Fruit fly (Drosophila melanogaster) whole organism, wandering third instar larva: ENCODE data around the gene CG5880.
A peak's percentile ranks its signal among the peaks of the same experiment; 100 is the strongest.

Experiments used
- Abd-B ChIP-seq: fragments of >200 bp; optimal IDR thresholded peaks from 2 replicates; lab custom pipeline; 2017; ENCODE audit warnings: missing biosample characterization, missing genetic modification characterization
- CG9705 ChIP-seq: fragments of 200-800 bp; sonication (Bioruptor generic); optimal IDR thresholded peaks from 2 replicates; lab custom pipeline; 2018; ENCODE audit warnings: missing biosample characterization, mild to moderate bottlenecking, missing genetic modification characterization
- CrebA ChIP-seq: fragments of 200-800 bp; sonication (Bioruptor generic); optimal IDR thresholded peaks from 2 replicates; lab custom pipeline; 2016; ENCODE audit warnings: missing biosample characterization, mild to moderate bottlenecking, missing genetic modification characterization, borderline replicate concordance
- Dfd ChIP-seq: fragments of >200 bp; optimal IDR thresholded peaks from 2 replicates; lab custom pipeline; 2017; ENCODE audit warnings: missing biosample characterization, missing genetic modification characterization
- Dif ChIP-seq: fragments of 200-275, 200-300 bp; sonication (Bioruptor generic); optimal IDR thresholded peaks from 2 replicates; lab custom pipeline; 2018; ENCODE audit warnings: missing biosample characterization, missing genetic modification characterization; ENCODE audit not compliant: partially characterized antibody
- GATAd ChIP-seq: sonication (Bioruptor generic); optimal IDR thresholded peaks from 2 replicates; lab custom pipeline; 2016; ENCODE audit warnings: missing biosample characterization, missing genetic modification characterization
- HLH106 ChIP-seq: fragments of 200-800 bp; optimal IDR thresholded peaks from 3 replicates; lab custom pipeline; 2019; ENCODE audit warnings: missing biosample characterization, mild to moderate bottlenecking, missing genetic modification characterization, moderate library complexity
- Hnf4 ChIP-seq: fragments of 200-800 bp; sonication (Bioruptor generic); optimal IDR thresholded peaks from 2 replicates; lab custom pipeline; 2016; ENCODE audit warnings: missing biosample characterization, mild to moderate bottlenecking, missing genetic modification characterization
- Hr78 ChIP-seq: fragments of >200 bp; optimal IDR thresholded peaks from 2 replicates; lab custom pipeline; 2017; ENCODE audit warnings: missing biosample characterization, missing genetic modification characterization
- Hr83 ChIP-seq: fragments of 200-300 bp; sonication (Bioruptor generic); optimal IDR thresholded peaks from 2 replicates; lab custom pipeline; 2016; ENCODE audit warnings: missing biosample characterization, mild to moderate bottlenecking, missing genetic modification characterization, moderate library complexity; ENCODE audit not compliant: poor library complexity, severe bottlenecking
- Jra ChIP-seq: sonication (Bioruptor generic); optimal IDR thresholded peaks from 2 replicates; lab custom pipeline; 2016; ENCODE audit warnings: missing biosample characterization, missing genetic modification characterization
- Mio ChIP-seq: sonication (Bioruptor generic); optimal IDR thresholded peaks from 2 replicates; lab custom pipeline; 2016; ENCODE audit warnings: missing biosample characterization, missing genetic modification characterization
- Myc ChIP-seq: fragments of >200 bp; optimal IDR thresholded peaks from 2 replicates; lab custom pipeline; 2017
- N ChIP-seq: fragments of >200 bp; optimal IDR thresholded peaks from 2 replicates; lab custom pipeline; 2018; ENCODE audit warnings: missing biosample characterization, missing external identifiers, missing genetic modification characterization
- OdsH ChIP-seq: fragments of 200-800 bp; sonication (Bioruptor generic); optimal IDR thresholded peaks from 2 replicates; lab custom pipeline; 2016; ENCODE audit warnings: missing biosample characterization, mild to moderate bottlenecking, missing genetic modification characterization
- Rel ChIP-seq, 2 experiments: fragments of 200-800 bp; sonication (Bioruptor generic) in 1 of 2; optimal IDR thresholded peaks; 2 replicates in 1 of 2; 3 replicates in 1 of 2; lab custom pipeline; 2016 to 2019; ENCODE audit warnings: mild to moderate bottlenecking in 2 of 2, missing biosample characterization in 2 of 2, missing genetic modification characterization in 2 of 2, moderate library complexity in 1 of 2
- Sp1 ChIP-seq: fragments of 200-800 bp; sonication (Bioruptor generic); optimal IDR thresholded peaks from 3 replicates; lab custom pipeline; 2019; ENCODE audit warnings: missing biosample characterization, mild to moderate bottlenecking, missing genetic modification characterization, moderate library complexity
- br ChIP-seq: fragments of 200-800 bp; sonication (Bioruptor generic); optimal IDR thresholded peaks from 2 replicates; lab custom pipeline; 2016; ENCODE audit warnings: missing biosample characterization, missing genetic modification characterization
- brk ChIP-seq: fragments of 200-800 bp; sonication (Bioruptor generic); optimal IDR thresholded peaks from 2 replicates; lab custom pipeline; 2016; ENCODE audit warnings: missing biosample characterization, mild to moderate bottlenecking, missing genetic modification characterization
- dl ChIP-seq, 2 experiments: fragments of 175-275, 200-275 bp in 1 of 2; fragments of 200-275 bp in 1 of 2; sonication (Bioruptor generic); optimal IDR thresholded peaks; lab custom pipeline; 2018; ENCODE audit warnings: mild to moderate bottlenecking in 2 of 2, missing biosample characterization in 2 of 2, missing genetic modification characterization in 2 of 2, moderate library complexity in 2 of 2; ENCODE audit not compliant: partially characterized antibody in 2 of 2, insufficient read depth in 1 of 2
- dmrt93B ChIP-seq: fragments of 200-800 bp; sonication (Bioruptor generic); optimal IDR thresholded peaks from 2 replicates; lab custom pipeline; 2018; ENCODE audit warnings: missing biosample characterization, mild to moderate bottlenecking, missing genetic modification characterization
- dsf ChIP-seq: sonication (Bioruptor generic); optimal IDR thresholded peaks from 2 replicates; lab custom pipeline; 2016; ENCODE audit warnings: missing biosample characterization, missing genetic modification characterization, borderline replicate concordance
- ey ChIP-seq: fragments of 200-800 bp; sonication (Bioruptor generic); optimal IDR thresholded peaks from 2 replicates; lab custom pipeline; 2016; ENCODE audit warnings: missing biosample characterization, missing genetic modification characterization
- foxo ChIP-seq, 2 experiments: fragments of 200-800 bp; sonication (Bioruptor generic); optimal IDR thresholded peaks; 2 replicates in 1 of 2; 3 replicates in 1 of 2; lab custom pipeline; 2016 to 2017; ENCODE audit warnings: missing biosample characterization in 2 of 2, missing genetic modification characterization in 2 of 2
- fru ChIP-seq: fragments of 200-800 bp; sonication (Bioruptor generic); optimal IDR thresholded peaks from 3 replicates; lab custom pipeline; 2016; ENCODE audit warnings: missing biosample characterization, mild to moderate bottlenecking, missing genetic modification characterization
- h ChIP-seq: fragments of 200-800 bp; sonication (Bioruptor generic); optimal IDR thresholded peaks from 3 replicates; lab custom pipeline; 2016; ENCODE audit warnings: missing biosample characterization, mild to moderate bottlenecking, missing genetic modification characterization
- jim ChIP-seq: fragments of 175-275, 200-325 bp; sonication (Bioruptor generic); optimal IDR thresholded peaks from 2 replicates; lab custom pipeline; 2016; ENCODE audit warnings: missing biosample characterization, mild to moderate bottlenecking, missing genetic modification characterization
- lola ChIP-seq: fragments of >200 bp; optimal IDR thresholded peaks from 2 replicates; lab custom pipeline; 2017; ENCODE audit warnings: missing biosample characterization, missing genetic modification characterization
- pan ChIP-seq: fragments of >200 bp; optimal IDR thresholded peaks from 2 replicates; lab custom pipeline; 2017
- psq ChIP-seq: fragments of 200-800 bp; sonication (Bioruptor generic); optimal IDR thresholded peaks from 3 replicates; lab custom pipeline; 2017; ENCODE audit warnings: missing biosample characterization, mild to moderate bottlenecking, missing genetic modification characterization, moderate library complexity
- rgr ChIP-seq: fragments of 200-800 bp; sonication (Bioruptor generic); optimal IDR thresholded peaks from 3 replicates; lab custom pipeline; 2016; ENCODE audit warnings: missing biosample characterization, mild to moderate bottlenecking, missing genetic modification characterization
- sage ChIP-seq: fragments of 200-800 bp; sonication (Bioruptor generic); optimal IDR thresholded peaks from 2 replicates; lab custom pipeline; 2016; ENCODE audit warnings: missing biosample characterization, mild to moderate bottlenecking, missing genetic modification characterization
- sv ChIP-seq: fragments of 200-800 bp; sonication (Bioruptor generic); optimal IDR thresholded peaks from 3 replicates; lab custom pipeline; 2016; ENCODE audit warnings: missing biosample characterization, missing genetic modification characterization
- tai ChIP-seq: sonication (Bioruptor generic); optimal IDR thresholded peaks from 2 replicates; lab custom pipeline; 2016; ENCODE audit warnings: missing biosample characterization, missing genetic modification characterization
- usp ChIP-seq: fragments of >200 bp; optimal IDR thresholded peaks from 2 replicates; lab custom pipeline; 2017; ENCODE audit warnings: missing biosample characterization, missing genetic modification characterization
- woc ChIP-seq: sonication (Bioruptor generic); optimal IDR thresholded peaks from 2 replicates; lab custom pipeline; 2016; ENCODE audit warnings: missing biosample characterization, mild to moderate bottlenecking, missing genetic modification characterization

Gene CG5880

dm6 chr3R:27137914-27138323, 21.4 kb downstream of the CG5880 start:
- TF ChIP-seq dsf (GFP tag; lab: Kevin White, UChicago): no peak
- no peak for TF ChIP-seq GATAd (GFP tag; lab: Kevin White, UChicago)
- TF ChIP-seq OdsH: no peak
- no peak for TF ChIP-seq lola (GFP tag; lab: Kevin White, UChicago)
- TF ChIP-seq psq (GFP tag; lab: Kevin White, UChicago): no peak
- TF ChIP-seq tai (GFP tag; lab: Kevin White, UChicago): no peak
- no peak for TF ChIP-seq Abd-B (GFP tag; lab: Kevin White, UChicago)

dm6 chr3R:27138700-27139099, 22.2 kb downstream of the CG5880 start:
- TF ChIP-seq pan (lab: Kevin White, UChicago) (no peak), Jra (GFP tag; lab: Kevin White, UChicago) (no peak), tai (GFP tag; lab: Kevin White, UChicago) (no peak), N (no peak), foxo (GFP tag; optimal IDR thresholded peaks at IDR 0.05; lab: Kevin White, UChicago) (no peak), dmrt93B (GFP tag; lab: Kevin White, UChicago) (no peak), rgr (GFP tag; lab: Kevin White, UChicago) (no peak), lola (GFP tag; lab: Kevin White, UChicago) (no peak), Myc (lab: Kevin White, UChicago) (no peak), GATAd (GFP tag; lab: Kevin White, UChicago) (no peak), Hr83 (no peak)

dm6 chr3R:27139963-27140362, 23.4 kb downstream of the CG5880 start:
- TF ChIP-seq sage (GFP tag; lab: Kevin White, UChicago) (no peak), br (peak; percentile 11), sv (GFP tag; lab: Kevin White, UChicago) (no peak), Myc (lab: Kevin White, UChicago) (no peak), dsf (GFP tag; lab: Kevin White, UChicago) (no peak), ey (GFP tag; lab: Kevin White, UChicago) (no peak), Sp1 (GFP tag; lab: Kevin White, UChicago) (no peak), Rel (GFP tag; optimal IDR thresholded peaks at IDR 0.05; lab: Kevin White, UChicago) (no peak), Rel (tag; optimal IDR thresholded peaks at IDR 0.05; lab: Kevin White, UChicago) (no peak), woc (GFP tag; lab: Kevin White, UChicago) (no peak), dl (GFP tag; optimal IDR thresholded peaks at IDR 0.05; lab: Kevin White, UChicago; ENCODE audit: insufficient read depth in 1 of 2, partially characterized antibody in 2 of 2) (no peak), Mio (GFP tag; lab: Kevin White, UChicago) (no peak), Abd-B (GFP tag; lab: Kevin White, UChicago) (no peak), jim (GFP tag; lab: Kevin White, UChicago) (no peak), Hr83 (no peak), psq (GFP tag; lab: Kevin White, UChicago) (peak; percentile 19), CrebA (GFP tag; lab: Kevin White, UChicago) (no peak), brk (no peak), OdsH (no peak), tai (GFP tag; lab: Kevin White, UChicago) (no peak), N (no peak), usp (GFP tag; lab: Kevin White, UChicago) (no peak), Hnf4 (GFP tag; lab: Kevin White, UChicago) (no peak), rgr (GFP tag; lab: Kevin White, UChicago) (no peak), Hr78 (GFP tag; lab: Kevin White, UChicago) (no peak), Dfd (GFP tag; lab: Kevin White, UChicago) (no peak), GATAd (GFP tag; lab: Kevin White, UChicago) (no peak), Jra (GFP tag; lab: Kevin White, UChicago) (no peak), CG9705 (GFP tag; lab: Kevin White, UChicago) (no peak), h (GFP tag; lab: Kevin White, UChicago) (peak; percentile 7), HLH106 (peak; percentile 32), foxo (GFP tag; optimal IDR thresholded peaks at IDR 0.05; lab: Kevin White, UChicago) (peak in 1 of 2 experiments; percentile 39), dmrt93B (GFP tag; lab: Kevin White, UChicago) (no peak), pan (lab: Kevin White, UChicago) (no peak), Dif (GFP tag; lab: Kevin White, UChicago) (no peak), fru (GFP tag; lab: Kevin White, UChicago) (peak; percentile 16)
